Fruit fly (Drosophila melanogaster) whole organism, embryonic: ENCODE results near the gene Pex16.

Experiments used
- Adf1 ChIP-seq: fragments of 200-800 bp; sonication (Bioruptor generic); IDR thresholded peaks from 2 replicates; pipeline ENCODE4 v1.3.6; 2022; ENCODE audit warnings: missing biosample characterization, missing genetic modification characterization
- Bgb ChIP-seq: fragments of 200-800 bp; sonication (Bioruptor generic); IDR thresholded peaks from 2 replicates; pipeline ENCODE4 v1.3.6; 2022; ENCODE audit warnings: missing biosample characterization, missing genetic modification characterization; ENCODE audit not compliant: partially characterized antibody
- CG10274 ChIP-seq: fragments of 200-800 bp; sonication (Bioruptor generic); optimal IDR thresholded peaks from 3 replicates; lab custom pipeline; 2017; ENCODE audit warnings: missing biosample characterization, mild to moderate bottlenecking, missing genetic modification characterization
- CG10431 ChIP-seq: fragments of 200-800 bp; sonication (Bioruptor generic); optimal IDR thresholded peaks from 3 replicates; lab custom pipeline; 2018; ENCODE audit warnings: missing biosample characterization, mild to moderate bottlenecking, missing genetic modification characterization
- CG11723 ChIP-seq: fragments of 200-800 bp; sonication (Bioruptor generic); optimal IDR thresholded peaks from 2 replicates; lab custom pipeline; 2017; ENCODE audit warnings: missing biosample characterization, mild to moderate bottlenecking, missing genetic modification characterization
- CG12942 ChIP-seq: fragments of 200-800 bp; sonication (Bioruptor generic); optimal IDR thresholded peaks from 3 replicates; lab custom pipeline; 2016; ENCODE audit warnings: missing biosample characterization, missing genetic modification characterization
- CG13424 ChIP-seq: fragments of 200-800 bp; sonication (Bioruptor generic); optimal IDR thresholded peaks from 2 replicates; lab custom pipeline; 2019; ENCODE audit warnings: missing biosample characterization, mild to moderate bottlenecking, missing genetic modification characterization, moderate library complexity
- CG14667 ChIP-seq: fragments of 200-800 bp; sonication (Bioruptor generic); IDR thresholded peaks from 2 replicates; pipeline ENCODE4 v1.3.6; 2022; ENCODE audit warnings: missing biosample characterization, missing genetic modification characterization
- CG16863 ChIP-seq: fragments of 200-800 bp; sonication (Bioruptor generic); optimal IDR thresholded peaks from 3 replicates; lab custom pipeline; 2016; ENCODE audit warnings: missing biosample characterization, missing genetic modification characterization
- CG17328 ChIP-seq: fragments of 200-800 bp; sonication (Bioruptor generic); IDR thresholded peaks from 2 replicates; pipeline ENCODE4 v1.3.6; 2022; ENCODE audit warnings: missing biosample characterization, missing genetic modification characterization
- CG17802 ChIP-seq: fragments of 200-800 bp; sonication (Bioruptor generic); optimal IDR thresholded peaks from 2 replicates; lab custom pipeline; 2018; ENCODE audit warnings: missing biosample characterization, mild to moderate bottlenecking, missing genetic modification characterization, moderate library complexity
- CG17829 ChIP-seq: fragments of 200-800 bp; optimal IDR thresholded peaks from 2 replicates; lab custom pipeline; 2019; ENCODE audit warnings: missing biosample characterization, mild to moderate bottlenecking, missing genetic modification characterization, moderate library complexity
- CG33557 ChIP-seq: fragments of 200-800 bp; sonication (Bioruptor generic); optimal IDR thresholded peaks from 2 replicates; lab custom pipeline; 2019; ENCODE audit warnings: missing biosample characterization, mild to moderate bottlenecking, missing genetic modification characterization, moderate library complexity
- CG6683 ChIP-seq: fragments of 200-800 bp; sonication (Bioruptor generic); optimal IDR thresholded peaks from 2 replicates; lab custom pipeline; 2017; ENCODE audit warnings: missing biosample characterization, mild to moderate bottlenecking, missing genetic modification characterization, missing genetic modification reagents
- CG7745 ChIP-seq: fragments of 200-800 bp; sonication (Bioruptor generic); optimal IDR thresholded peaks from 2 replicates; lab custom pipeline; 2018; ENCODE audit warnings: missing biosample characterization, mild to moderate bottlenecking, missing genetic modification characterization, moderate library complexity
- CG7987 ChIP-seq: fragments of 200-800 bp; sonication (Bioruptor generic); optimal IDR thresholded peaks from 2 replicates; lab custom pipeline; 2018; ENCODE audit warnings: missing biosample characterization, mild to moderate bottlenecking, missing genetic modification characterization, moderate library complexity
- CG8924 ChIP-seq: fragments of 200-800 bp; optimal IDR thresholded peaks from 3 replicates; lab custom pipeline; 2019; ENCODE audit warnings: missing biosample characterization, mild to moderate bottlenecking, missing genetic modification characterization, moderate library complexity
- E2f2 ChIP-seq: fragments of 200-800 bp; sonication (Bioruptor generic); IDR thresholded peaks from 2 replicates; pipeline ENCODE4 v1.3.6; 2022; ENCODE audit warnings: missing biosample characterization, missing genetic modification characterization
- GATAe ChIP-seq: fragments of 200-800 bp; sonication (Bioruptor generic); conservative IDR thresholded peaks from 2 replicates; pipeline ENCODE4 v1.3.6; 2022; ENCODE audit warnings: missing biosample characterization, missing genetic modification characterization
- Hmr ChIP-seq: fragments of 200-800 bp; sonication (Bioruptor generic); optimal IDR thresholded peaks from 3 replicates; lab custom pipeline; 2017; ENCODE audit warnings: mild to moderate bottlenecking, missing biosample characterization, missing genetic modification reagents, missing genetic modification characterization
- Hr39 ChIP-seq: fragments of >200 bp; optimal IDR thresholded peaks from 2 replicates; lab custom pipeline; 2017
- Jarid2 ChIP-seq: fragments of 200-800 bp; sonication (Bioruptor generic); optimal IDR thresholded peaks from 3 replicates; lab custom pipeline; 2017; ENCODE audit warnings: mild to moderate bottlenecking, missing biosample characterization, missing genetic modification reagents, missing genetic modification characterization
- Mad ChIP-seq: fragments of 200-800 bp; sonication (Bioruptor generic); optimal IDR thresholded peaks from 2 replicates; lab custom pipeline; 2016; ENCODE audit warnings: missing biosample characterization, missing genetic modification characterization
- NFAT ChIP-seq: fragments of 200-800 bp; sonication (Bioruptor generic); IDR thresholded peaks from 2 replicates; pipeline ENCODE4 v1.3.6; 2022; ENCODE audit warnings: missing biosample characterization, missing genetic modification characterization
- Nf-YA ChIP-seq: fragments of 200-800 bp; sonication (Bioruptor generic); IDR thresholded peaks from 2 replicates; pipeline ENCODE4 v1.3.6; 2022; ENCODE audit warnings: missing biosample characterization, missing genetic modification characterization
- Sox100B ChIP-seq: fragments of 200-800 bp; sonication (Bioruptor generic); optimal IDR thresholded peaks from 3 replicates; lab custom pipeline; 2018; ENCODE audit warnings: missing biosample characterization, mild to moderate bottlenecking, missing genetic modification characterization
- TFAM ChIP-seq: fragments of 200-800 bp; sonication (Bioruptor generic); optimal IDR thresholded peaks from 2 replicates; lab custom pipeline; 2017; ENCODE audit warnings: missing biosample characterization, missing genetic modification characterization, inconsistent platforms
- Xrp1 ChIP-seq: fragments of 200-800 bp; sonication (Bioruptor generic); IDR thresholded peaks from 2 replicates; pipeline ENCODE4 v1.3.6; 2022; ENCODE audit warnings: missing biosample characterization, missing genetic modification characterization
- amos ChIP-seq: fragments of 200-800 bp; sonication (Bioruptor generic); IDR thresholded peaks from 2 replicates; pipeline ENCODE4 v1.3.6; 2022; ENCODE audit warnings: missing biosample characterization, missing genetic modification characterization; ENCODE audit not compliant: partially characterized antibody
- ara ChIP-seq: fragments of 200-800 bp; sonication (Bioruptor generic); IDR thresholded peaks from 2 replicates; pipeline ENCODE4 v1.3.6; 2022; ENCODE audit warnings: missing biosample characterization, missing genetic modification characterization
- chif ChIP-seq, 2 experiments: fragments of 200-800 bp; sonication (Bioruptor generic); optimal IDR thresholded peaks; 3 replicates each; lab custom pipeline; 2016; ENCODE audit warnings: missing biosample characterization in 2 of 2, missing genetic modification characterization in 2 of 2
- dm ChIP-seq: fragments of 200-800 bp; sonication (Bioruptor generic); optimal IDR thresholded peaks from 3 replicates; lab custom pipeline; 2016; ENCODE audit warnings: missing biosample characterization, missing genetic modification characterization
- dmrt99B ChIP-seq: fragments of 200-800 bp; sonication (Bioruptor generic); optimal IDR thresholded peaks from 2 replicates; lab custom pipeline; 2018; ENCODE audit warnings: missing biosample characterization, mild to moderate bottlenecking, missing genetic modification characterization, moderate library complexity
- ewg ChIP-seq: fragments of 200-800 bp; sonication (Bioruptor generic); optimal IDR thresholded peaks from 3 replicates; lab custom pipeline; 2017; ENCODE audit warnings: mild to moderate bottlenecking, missing biosample characterization, missing genetic modification reagents, missing genetic modification characterization
- lola ChIP-seq, 3 experiments: fragments of >200 bp in 2 of 3; fragments of 200-800 bp in 1 of 3; sonication (Bioruptor generic) in 1 of 3; optimal IDR thresholded peaks; 2 replicates each; lab custom pipeline; 2017 to 2019; ENCODE audit warnings: missing biosample characterization in 3 of 3, missing genetic modification characterization in 3 of 3, mild to moderate bottlenecking in 1 of 3, moderate library complexity in 1 of 3
- luna ChIP-seq: fragments of 200-800 bp; sonication (Bioruptor generic); optimal IDR thresholded peaks from 2 replicates; lab custom pipeline; 2016; ENCODE audit warnings: missing biosample characterization, missing genetic modification characterization
- nerfin-2 ChIP-seq: fragments of 200-800 bp; sonication (Bioruptor generic); IDR thresholded peaks from 2 replicates; pipeline ENCODE4 v1.3.6; 2022; ENCODE audit warnings: missing biosample characterization, missing genetic modification characterization; ENCODE audit not compliant: partially characterized antibody
- oc ChIP-seq: fragments of 200-800 bp; sonication (Bioruptor generic); optimal IDR thresholded peaks from 2 replicates; lab custom pipeline; 2018; ENCODE audit warnings: missing biosample characterization, mild to moderate bottlenecking, missing genetic modification characterization, moderate library complexity
- pita ChIP-seq: fragments of 200-800 bp; sonication (Bioruptor generic); optimal IDR thresholded peaks from 2 replicates; lab custom pipeline; 2017; ENCODE audit warnings: missing biosample characterization, mild to moderate bottlenecking, missing genetic modification characterization
- pros ChIP-seq: fragments of 200-800 bp; sonication (Bioruptor generic); optimal IDR thresholded peaks from 3 replicates; lab custom pipeline; 2019; ENCODE audit warnings: missing biosample characterization, mild to moderate bottlenecking, missing genetic modification characterization, moderate library complexity
- sc ChIP-seq, 3 experiments: fragments of >200 bp in 2 of 3; fragments of 200-800 bp in 1 of 3; sonication (Bioruptor generic) in 1 of 3; optimal IDR thresholded peaks; 2 replicates in 2 of 3; 3 replicates in 1 of 3; lab custom pipeline; 2017; ENCODE audit warnings: mild to moderate bottlenecking in 1 of 3, missing biosample characterization in 1 of 3, missing genetic modification characterization in 1 of 3, missing genetic modification reagents in 1 of 3
- sens-2 ChIP-seq: fragments of 200-800 bp; sonication (Bioruptor generic); IDR thresholded peaks from 2 replicates; pipeline ENCODE4 v1.3.6; 2022; ENCODE audit warnings: missing biosample characterization, missing genetic modification characterization
- stc ChIP-seq: fragments of 200-800 bp; sonication (Bioruptor generic); IDR thresholded peaks from 2 replicates; pipeline ENCODE4 v1.3.6; 2022; ENCODE audit warnings: missing biosample characterization, missing genetic modification characterization
- tin ChIP-seq: fragments of 200-800 bp; sonication (Bioruptor generic); optimal IDR thresholded peaks from 3 replicates; lab custom pipeline; 2016; ENCODE audit warnings: missing biosample characterization, missing genetic modification characterization
- trh ChIP-seq: fragments of 200-800 bp; sonication (Bioruptor generic); optimal IDR thresholded peaks from 2 replicates; lab custom pipeline; 2016; ENCODE audit warnings: missing biosample characterization, missing genetic modification characterization
- ttk ChIP-seq: fragments of 200-800 bp; sonication (Bioruptor generic); IDR thresholded peaks from 2 replicates; pipeline ENCODE4 v2.1.2; 2022; ENCODE audit warnings: missing biosample characterization, missing genetic modification characterization
- twi ChIP-seq: fragments of 200-800 bp; optimal IDR thresholded peaks from 2 replicates; lab custom pipeline; 2019; ENCODE audit warnings: missing biosample characterization, mild to moderate bottlenecking, missing genetic modification characterization, moderate library complexity

Gene Pex16

dm6 chr3L:20784812-20785671 lies 7.0 kb upstream of the Pex16 start (continued):
- TF ChIP-seq pita (GFP tag; lab: Kevin White, UChicago), result no peak
- peak in 1 of 3 experiments; percentile 57 for TF ChIP-seq lola (GFP tag; optimal IDR thresholded peaks at IDR 0.05; lab: Kevin White, UChicago)
- peak; percentile 4 for TF ChIP-seq luna
- TF ChIP-seq twi (tag; lab: Kevin White, UChicago), result no peak
- TF ChIP-seq ttk (GFP tag; lab: Robert Waterston, UW), result no peak
- TF ChIP-seq dmrt99B (tag; lab: Kevin White, UChicago), result peak; percentile 37
- TF ChIP-seq CG10431 (GFP tag; lab: Kevin White, UChicago), result no peak
- peak; percentile 55 for TF ChIP-seq pros
- peak; percentile 34; the same call in 1 of the 2 replicates for TF ChIP-seq amos (GFP tag; lab: Robert Waterston, UW)
- TF ChIP-seq trh (GFP tag; lab: Kevin White, UChicago), result no peak
- 0 out of 2 replicates have a peak, but pooled peaks have one; percentile 36 for TF ChIP-seq NFAT (GFP tag; lab: Robert Waterston, UW)
- no peak for TF ChIP-seq Hr39 (lab: Kevin White, UChicago)
- TF ChIP-seq Jarid2 (GFP tag; lab: Kevin White, UChicago), result peak; percentile 85
- no peak for TF ChIP-seq CG11723 (GFP tag; lab: Kevin White, UChicago)
- TF ChIP-seq Nf-YA (GFP tag; lab: Robert Waterston, UW), result no peak
- TF ChIP-seq TFAM (GFP tag; lab: Kevin White, UChicago), result no peak
- TF ChIP-seq sc (optimal IDR thresholded peaks at IDR 0.05; lab: Kevin White, UChicago), result no peak
- TF ChIP-seq sc (GFP tag; optimal IDR thresholded peaks at IDR 0.05; lab: Kevin White, UChicago), result no peak
- no peak for TF ChIP-seq CG12942 (GFP tag; lab: Kevin White, UChicago)
- peak; percentile 35; the same call in 1 of the 2 replicates for TF ChIP-seq sens-2 (GFP tag; lab: Robert Waterston, UW)
- TF ChIP-seq CG33557 (GFP tag; lab: Kevin White, UChicago), result peak; percentile 41
- peak; percentile 58 for TF ChIP-seq Hmr (GFP tag; lab: Kevin White, UChicago)
- no peak for TF ChIP-seq Mad
- TF ChIP-seq Sox100B, result no peak
- no peak for TF ChIP-seq CG6683 (GFP tag; lab: Kevin White, UChicago)
- TF ChIP-seq E2f2 (GFP tag; lab: Robert Waterston, UW), result no peak; the same call in 1 of the 2 replicates
- TF ChIP-seq CG13424 (tag; lab: Kevin White, UChicago), result peak; percentile 50
- TF ChIP-seq ara (GFP tag; lab: Robert Waterston, UW), result no peak; the same call in 1 of the 2 replicates
- peak; percentile 48; the same call in 1 of the 2 replicates for TF ChIP-seq nerfin-2 (GFP tag; lab: Robert Waterston, UW)
- TF ChIP-seq tin (GFP tag; lab: Kevin White, UChicago), result no peak
- peak; percentile 50; the same call in 1 of the 2 replicates for TF ChIP-seq Bgb
- peak; percentile 25; the same call in 1 of the 2 replicates for TF ChIP-seq stc (GFP tag; lab: Robert Waterston, UW)
- peak; percentile 26 for TF ChIP-seq oc
- TF ChIP-seq ewg (GFP tag; lab: Kevin White, UChicago), result peak; percentile 90
- peak; percentile 19 for TF ChIP-seq dm (GFP tag; lab: Kevin White, UChicago)
- TF ChIP-seq CG7745 (tag; lab: Kevin White, UChicago), result no peak
- no peak for TF ChIP-seq CG17328 (GFP tag; lab: Robert Waterston, UW)
- peak; percentile 57 for TF ChIP-seq CG7987
- no peak for TF ChIP-seq CG16863 (GFP tag; lab: Kevin White, UChicago)
- no peak for TF ChIP-seq GATAe (GFP tag; lab: Robert Waterston, UW)
- peak; percentile 27 for TF ChIP-seq CG17829 (tag; lab: Kevin White, UChicago)
- peak; percentile 40 for TF ChIP-seq CG8924 (tag; lab: Kevin White, UChicago)
- TF ChIP-seq CG10274, result no peak
- TF ChIP-seq CG14667 (GFP tag; lab: Robert Waterston, UW), result no peak
- TF ChIP-seq chif (GFP tag; optimal IDR thresholded peaks at IDR 0.05; lab: Kevin White, UChicago), result no peak
- no peak; the same call in 1 of the 2 replicates for TF ChIP-seq Xrp1 (GFP tag; lab: Robert Waterston, UW)
- TF ChIP-seq CG17802 (tag; lab: Kevin White, UChicago), result no peak
- peak; percentile 16; the same call in 1 of the 2 replicates for TF ChIP-seq Adf1 (GFP tag; lab: Robert Waterston, UW)
